Worm (Caenorhabditis elegans) whole organism, young adult: ENCODE results near the gene gtf-2E2.

Experiments
- dpl-1 ChIP-seq: fragments of 150-350 bp; optimal IDR thresholded peaks from 2 replicates; lab custom pipeline; 2014; ENCODE audit warnings: missing biosample characterization, missing genetic modification reagents, missing genetic modification characterization
- hlh-12 ChIP-seq: sonication (generic microtip); optimal IDR thresholded peaks from 2 replicates; lab custom pipeline; 2016; ENCODE audit warnings: missing genetic modification characterization, missing compliant biosample characterization
- let-526 ChIP-seq: fragments of 200-800 bp; sonication (Bioruptor generic); IDR thresholded peaks from 2 replicates; pipeline ENCODE4 v1.3.6; 2022; ENCODE audit warnings: missing genetic modification reagents, missing genetic modification characterization, missing compliant biosample characterization
- lin-54 ChIP-seq: fragments of 200-800 bp; sonication (Bioruptor generic); optimal IDR thresholded peaks from 2 replicates; lab custom pipeline; 2018; ENCODE audit warnings: mild to moderate bottlenecking, missing genetic modification characterization, missing compliant biosample characterization
- madf-6 ChIP-seq: fragments of 200-800 bp; sonication (Bioruptor generic); IDR thresholded peaks from 2 replicates; pipeline ENCODE4 v1.3.6; 2022; ENCODE audit warnings: missing genetic modification reagents, missing genetic modification characterization, missing compliant biosample characterization
- nfyb-1 ChIP-seq: fragments of 200-800 bp; sonication (Bioruptor generic); IDR thresholded peaks from 2 replicates; pipeline ENCODE4 v1.3.6; 2022; ENCODE audit warnings: missing genetic modification reagents, missing genetic modification characterization, missing compliant biosample characterization
- unc-62 ChIP-seq: fragments of 150-350 bp; optimal IDR thresholded peaks from 2 replicates; lab custom pipeline; 2014; ENCODE audit warnings: missing biosample characterization, missing genetic modification reagents, missing genetic modification characterization

DNA sequence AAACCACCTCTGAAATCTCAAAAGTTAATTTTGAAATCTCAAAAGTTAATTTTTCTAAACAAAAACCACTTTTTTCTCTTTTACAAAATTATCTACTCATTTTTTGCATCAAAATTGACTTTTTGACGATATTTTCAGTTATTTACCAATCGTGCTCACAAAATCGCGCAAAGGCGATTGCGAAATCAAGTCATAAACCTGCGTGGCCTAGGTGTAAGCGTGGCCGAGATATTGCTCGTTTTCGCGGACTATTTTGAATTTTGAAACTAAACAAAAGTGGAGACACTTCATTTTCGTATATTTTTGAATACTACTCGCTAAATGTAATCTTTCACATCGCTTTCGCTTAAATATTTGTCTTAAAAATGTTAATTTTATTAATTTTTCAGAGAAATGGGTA lies 36.0 kb upstream of the gtf-2E2 start, which contains the start of gene smc-6:
- TF ChIP-seq unc-62 (no peak), nfyb-1 (GFP tag; lab: Robert Waterston, UW) (no peak), let-526 (no peak), madf-6 (no peak), dpl-1 (GFP tag; lab: Kevin White, UChicago) (no peak), hlh-12 (no peak), lin-54 (no peak)
